Fruit fly (Drosophila melanogaster) S2 (cell line): ENCODE measurements around the gene CG5194.

Experiments
- CG8478 ChIP-seq: fragments of >200 bp; optimal IDR thresholded peaks from 2 replicates; lab custom pipeline; 2018
- CTCF ChIP-seq, 2 experiments: fragments of >200 bp; optimal IDR thresholded peaks; 2 replicates each; lab custom pipeline; 2018

dm6 chr3L:8964458-8964857, 45.2 kb downstream of the CG5194 start, which contains the start of gene ValRS-m:
- TF ChIP-seq CTCF (optimal IDR thresholded peaks at IDR 0.05; lab: Kevin White, UChicago) (no peak), CG8478 (lab: Kevin White, UChicago) (no peak)
